Worm (Caenorhabditis elegans): ENCODE data around the gene skr-20.

The skr-20 gene

ce11 chrX:13220609-13221008 lies 2.7 kb downstream of the skr-20 start:
- TF ChIP-seq ets-4 (GFP tag; optimal IDR thresholded peaks at IDR 0.05) = no peak
- TF ChIP-seq ceh-27 (GFP tag; optimal IDR thresholded peaks at IDR 0.05) = peak; percentile 33

ce11 chrX:13217940-13218339 lies 5.4 kb downstream of the skr-20 start:
- no peak for TF ChIP-seq tbp1 (GFP tag; optimal IDR thresholded peaks at IDR 0.05)
- TF ChIP-seq repo-1 (tag; optimal IDR thresholded peaks at IDR 0.05) = no peak
- no peak for TF ChIP-seq ceh-100 (GFP tag; IDR thresholded peaks at IDR 0.05)
- no peak for TF ChIP-seq snpc-4 (GFP tag; optimal IDR thresholded peaks at IDR 0.05)
- no peak for TF ChIP-seq snpc-4 (tag; optimal IDR thresholded peaks at IDR 0.05)
- no peak for TF ChIP-seq tlf-1 (GFP tag; optimal IDR thresholded peaks at IDR 0.05)
- no peak for TF ChIP-seq Y53F4B.3 (GFP tag; IDR thresholded peaks at IDR 0.05)
- TF ChIP-seq C17E4.6 (GFP tag; IDR thresholded peaks at IDR 0.05) = no peak
- no peak for TF ChIP-seq athp-1 (tag; optimal IDR thresholded peaks at IDR 0.05)
- TF ChIP-seq ceh-27 (GFP tag; optimal IDR thresholded peaks at IDR 0.05) = no peak
- no peak for TF ChIP-seq unc-62 (GFP tag; optimal IDR thresholded peaks at IDR 0.05)
- no peak for TF ChIP-seq ccch-3 (GFP tag; optimal IDR thresholded peaks at IDR 0.05)
- no peak for TF ChIP-seq ZK185.1 (tag; optimal IDR thresholded peaks at IDR 0.05; ENCODE audit: poor library complexity, severe bottlenecking)
- TF ChIP-seq hlh-12 (tag; optimal IDR thresholded peaks at IDR 0.05) = no peak

ce11 chrX:13216802-13217201 lies 6.5 kb downstream of the skr-20 start, which contains the start of gene R12H7.4:
Gene R12H7.4, plus strand, starts transcription at chrX:13217102.
- TF ChIP-seq hlh-12 (tag; optimal IDR thresholded peaks at IDR 0.05) (no peak), ztf-26 (tag; optimal IDR thresholded peaks at IDR 0.05) (no peak), Y53F4B.3 (GFP tag; IDR thresholded peaks at IDR 0.05) (no peak), nfyb-1 (GFP tag; IDR thresholded peaks at IDR 0.05) (no peak), F57A8.1 (GFP tag; optimal IDR thresholded peaks at IDR 0.05) (no peak), K12H6.12 (tag; optimal IDR thresholded peaks at IDR 0.05) (no peak), nfya-2 (GFP tag; IDR thresholded peaks at IDR 0.05) (no peak), snpc-4 (GFP tag; optimal IDR thresholded peaks at IDR 0.05) (no peak), snpc-4 (tag; optimal IDR thresholded peaks at IDR 0.05) (no peak), egrh-3 (GFP tag; IDR thresholded peaks at IDR 0.05) (no peak)

- TF ChIP-seq snpc-4 (GFP tag; optimal IDR thresholded peaks at IDR 0.05) = no peak
- TF ChIP-seq snpc-4 (tag; optimal IDR thresholded peaks at IDR 0.05) = no peak
- no peak for TF ChIP-seq F37B4.10 (GFP tag; IDR thresholded peaks at IDR 0.05)
- TF ChIP-seq Y56A3A.18 (GFP tag; IDR thresholded peaks at IDR 0.05) = no peak
- no peak for TF ChIP-seq D2030.7 (GFP tag; IDR thresholded peaks at IDR 0.05)
- TF ChIP-seq Y53G8AR.9 (GFP tag; conservative IDR thresholded peaks at IDR 0.05) = no peak
- TF ChIP-seq lag-1 (GFP tag; IDR thresholded peaks at IDR 0.05) = no peak
- no peak for TF ChIP-seq snpc-1.3 (tag; optimal IDR thresholded peaks at IDR 0.05; ENCODE audit: insufficient read depth)
- no peak for TF ChIP-seq sptf-2 (GFP tag; optimal IDR thresholded peaks at IDR 0.05)
- no peak for TF ChIP-seq C06A6.2 (GFP tag; conservative IDR thresholded peaks at IDR 0.05)
- TF ChIP-seq hrde-1 (tag; optimal IDR thresholded peaks at IDR 0.05; ENCODE audit: borderline replicate concordance) = no peak
- no peak for TF ChIP-seq pbrm-1 (GFP tag; IDR thresholded peaks at IDR 0.05)
- no peak for TF ChIP-seq unc-62 (GFP tag; optimal IDR thresholded peaks at IDR 0.05)
- TF ChIP-seq die-1 (tag; optimal IDR thresholded peaks at IDR 0.05) = no peak
These were observed 10.8 kb downstream of the skr-20 start for ce11 chrX:13212528-13212927.

- TF ChIP-seq chd-7 (tag; optimal IDR thresholded peaks at IDR 0.05) (peak; percentile 1), lsy-27 (tag; optimal IDR thresholded peaks at IDR 0.05; ENCODE audit: borderline replicate concordance, insufficient read depth) (no peak), athp-1 (tag; optimal IDR thresholded peaks at IDR 0.05) (no peak), lin-40 (tag; optimal IDR thresholded peaks at IDR 0.05) (peak; percentile 10), zfh-2 (GFP tag; conservative IDR thresholded peaks at IDR 0.05) (peak; percentile 38; the same call in 1 of the 2 replicates), K12H6.12 (tag; optimal IDR thresholded peaks at IDR 0.05) (peak; percentile 39)
These were observed 12.9 kb downstream of the skr-20 start for ce11 chrX:13210478-13210877.

Data from whole organism, young adult.